Fruit fly (Drosophila melanogaster): ENCODE results near the gene CG9356.

Gene CG9356

DNA sequence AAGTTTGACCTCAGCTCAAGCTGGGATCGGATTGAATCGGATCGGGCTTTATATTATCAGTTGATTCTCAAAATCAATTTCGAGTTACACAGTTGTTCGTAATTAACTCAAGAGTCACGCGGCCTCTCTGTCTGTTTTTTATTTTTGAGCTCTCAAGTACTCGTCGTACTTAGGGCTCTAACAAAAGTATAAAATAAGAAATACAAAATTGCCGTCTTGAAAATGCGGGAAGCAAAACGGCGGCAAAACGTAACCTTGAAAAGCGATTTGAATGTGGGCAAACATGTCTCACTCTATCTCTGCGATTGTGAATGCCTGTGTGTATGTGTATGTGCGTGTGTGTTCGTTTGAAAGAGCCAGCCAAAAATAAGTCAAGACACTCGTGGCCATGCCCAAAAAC lies 33.5 kb upstream of the CG9356 start (continued):
- TF ChIP-seq ap (GFP tag; IDR thresholded peaks at IDR 0.05) (no peak), psq (GFP tag; optimal IDR thresholded peaks at IDR 0.05) (no peak), HHEX (GFP tag; optimal IDR thresholded peaks at IDR 0.05) (no peak), CG6791 (GFP tag; IDR thresholded peaks at IDR 0.05; ENCODE audit: partially characterized antibody) (no peak), NC2β (GFP tag; optimal IDR thresholded peaks at IDR 0.05) (no peak), CG10543 (GFP tag; optimal IDR thresholded peaks at IDR 0.05) (peak; percentile 52), CG43689 (GFP tag; IDR thresholded peaks at IDR 0.05) (no peak), br (optimal IDR thresholded peaks at IDR 0.05) (no peak), CG13296 (GFP tag; optimal IDR thresholded peaks at IDR 0.05) (no peak), klu (GFP tag; IDR thresholded peaks at IDR 0.05) (no peak), HmgD (GFP tag; optimal IDR thresholded peaks at IDR 0.05) (no peak), slp2 (GFP tag; optimal IDR thresholded peaks at IDR 0.05) (no peak)

dm6 chr3R:9436358-9436972 lies 32.4 kb upstream of the CG9356 start:
- TF ChIP-seq CG13894 (tag; optimal IDR thresholded peaks at IDR 0.05) (no peak), ftz-f1 (GFP tag; optimal IDR thresholded peaks at IDR 0.05) (peak; percentile 74), tgo (GFP tag; IDR thresholded peaks at IDR 0.05) (no peak), cg (GFP tag; optimal IDR thresholded peaks at IDR 0.05) (peak; percentile 51), sr (GFP tag; IDR thresholded peaks at IDR 0.05) (peak; percentile 45; the same call in 1 of the 3 replicates), kah (GFP tag; optimal IDR thresholded peaks at IDR 0.05) (peak; percentile 38), Atf6 (GFP tag; IDR thresholded peaks at IDR 0.05) (0 out of 2 replicates have a peak, but pooled peaks have one; percentile 20), hbn (GFP tag; IDR thresholded peaks at IDR 0.05; ENCODE audit: partially characterized antibody) (peak; percentile 39), esg (GFP tag; conservative IDR thresholded peaks at IDR 0.05) (no peak), Trl (optimal IDR thresholded peaks at IDR 0.05) (peak; percentile 89 to 98), Trl (GFP tag; optimal IDR thresholded peaks at IDR 0.05) (peak; percentile 31), Scr (GFP tag; IDR thresholded peaks at IDR 0.05; ENCODE audit: partially characterized antibody) (0 out of 2 replicates have a peak, but pooled peaks have one; percentile 20), unc-4 (GFP tag; IDR thresholded peaks at IDR 0.05; ENCODE audit: partially characterized antibody) (0 out of 2 replicates have a peak, but pooled peaks have one; percentile 43), CG13624 (GFP tag; optimal IDR thresholded peaks at IDR 0.05) (no peak), Antp (GFP tag; optimal IDR thresholded peaks at IDR 0.05) (peak; percentile 9), Jarid2 (GFP tag; optimal IDR thresholded peaks at IDR 0.05) (peak; percentile 86), yki (optimal IDR thresholded peaks at IDR 0.05) (peak; percentile 24), gcm (GFP tag; optimal IDR thresholded peaks at IDR 0.05) (peak; percentile 12), exex (tag; optimal IDR thresholded peaks at IDR 0.05) (peak; percentile 18), mirr (GFP tag; optimal IDR thresholded peaks at IDR 0.05) (peak; percentile 78), ci (GFP tag; IDR thresholded peaks at IDR 0.05) (peak; percentile 51; the same call in 2 of the 3 replicates), BtbVII (GFP tag; optimal IDR thresholded peaks at IDR 0.05) (peak; percentile 39), Rx (GFP tag; IDR thresholded peaks at IDR 0.05) (no peak), Rfx (GFP tag; IDR thresholded peaks at IDR 0.05) (0 out of 2 replicates have a peak, but pooled peaks have one; percentile 36), CG9932 (GFP tag; IDR thresholded peaks at IDR 0.05) (peak; percentile 38; the same call in 1 of the 2 replicates), HLH4C (GFP tag; IDR thresholded peaks at IDR 0.05; ENCODE audit: partially characterized antibody) (peak; percentile 40; the same call in 1 of the 3 replicates), knrl (GFP tag; IDR thresholded peaks at IDR 0.05; ENCODE audit: partially characterized antibody) (0 out of 3 replicates have a peak, but pooled peaks have one; percentile 32), sna (GFP tag; IDR thresholded peaks at IDR 0.05; ENCODE audit: partially characterized antibody) (peak; percentile 49; the same call in 1 of the 2 replicates), CG12769 (tag; optimal IDR thresholded peaks at IDR 0.05) (peak; percentile 78), CG7271 (tag; optimal IDR thresholded peaks at IDR 0.05) (no peak), bab2 (GFP tag; optimal IDR thresholded peaks at IDR 0.05) (no peak), CG8290 (GFP tag; optimal IDR thresholded peaks at IDR 0.05) (no peak), CG8290 (tag; optimal IDR thresholded peaks at IDR 0.05) (peak in 1 of 2 experiments; percentile 15), Vsx1 (GFP tag; optimal IDR thresholded peaks at IDR 0.05) (no peak), CG34422 (GFP tag; IDR thresholded peaks at IDR 0.05) (0 out of 3 replicates have a peak, but pooled peaks have one; percentile 20), CG14014 (GFP tag; IDR thresholded peaks at IDR 0.05) (peak; percentile 9; the same call in 1 of the 2 replicates), cwo (GFP tag; optimal IDR thresholded peaks at IDR 0.05) (peak; percentile 99)

All from whole organism, embryonic.